Worm (Caenorhabditis elegans): ENCODE results near the gene F49C12.15.

DNA sequence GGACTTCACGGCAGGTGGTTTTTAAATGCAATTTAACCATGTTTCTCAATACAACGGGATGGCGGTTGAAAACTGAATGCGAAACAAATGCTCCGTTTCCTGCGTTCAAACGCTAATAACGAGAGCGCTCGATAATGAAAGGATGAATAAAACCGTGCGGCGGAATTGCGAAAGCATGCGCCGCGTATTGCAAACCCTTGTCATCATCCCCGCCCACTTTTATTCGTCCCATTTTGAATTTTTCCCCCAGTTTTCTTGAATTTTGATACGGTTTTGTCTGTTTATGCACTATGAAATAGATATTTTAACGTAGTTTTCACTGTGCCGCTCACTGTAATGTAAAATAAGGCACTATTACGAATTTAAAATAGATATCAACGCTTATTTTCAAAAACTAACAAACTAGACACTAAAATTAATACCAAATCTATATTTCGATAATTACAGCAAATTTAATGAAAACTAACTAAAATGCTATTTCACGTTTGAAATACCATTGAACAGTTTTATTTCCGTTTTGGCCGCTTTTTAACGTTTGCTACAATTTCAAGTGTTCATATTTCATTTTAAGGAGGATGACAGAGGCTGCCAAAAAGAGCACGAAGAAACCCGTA, 8.1 kb upstream of the F49C12.15 start, which contains the start of the genes F49C12.9 and rpn-7:
- TF ChIP-seq dao-5 (tag; optimal IDR thresholded peaks at IDR 0.05) (no peak), him-1 (tag; optimal IDR thresholded peaks at IDR 0.05) (no peak), W03F9.2 (tag; optimal IDR thresholded peaks at IDR 0.05) (peak; percentile 55)

All from whole organism, L4/young adult.